Worm (Caenorhabditis elegans) whole organism, L4 larva: ENCODE results near the gene fli-1.

Experiments
- F26F4.8 ChIP-seq: fragments of 200-800 bp; sonication (Bioruptor generic); conservative IDR thresholded peaks from 2 replicates; pipeline ENCODE4 v1.3.6; 2022; ENCODE audit warnings: missing genetic modification characterization, missing compliant biosample characterization
- F44E2.7 ChIP-seq: fragments of 200-800 bp; sonication (Bioruptor generic); IDR thresholded peaks from 2 replicates; pipeline ENCODE4 v2.1.2; 2022; ENCODE audit warnings: missing genetic modification characterization, missing compliant biosample characterization
- F49E8.2 ChIP-seq: sonication (generic microtip); optimal IDR thresholded peaks from 2 replicates; lab custom pipeline; 2016; ENCODE audit warnings: missing compliant biosample characterization, mild to moderate bottlenecking, missing genetic modification characterization, borderline replicate concordance
- T20F7.1 ChIP-seq: fragments of 200-800 bp; sonication (Bioruptor generic); optimal IDR thresholded peaks from 2 replicates; lab custom pipeline; 2018; ENCODE audit warnings: mild to moderate bottlenecking, missing genetic modification characterization, missing compliant biosample characterization
- Y5F2A.4 ChIP-seq: fragments of 200-800 bp; sonication (Bioruptor generic); optimal IDR thresholded peaks from 2 replicates; lab custom pipeline; 2018; ENCODE audit warnings: mild to moderate bottlenecking, missing genetic modification characterization, missing compliant biosample characterization
- ceh-20 ChIP-seq: fragments of 200-800 bp; sonication (Bioruptor generic); IDR thresholded peaks from 2 replicates; pipeline ENCODE4 v1.3.6; 2022; ENCODE audit warnings: missing genetic modification reagents, missing genetic modification characterization, missing compliant biosample characterization
- ceh-28 ChIP-seq: fragments of 150-350 bp; optimal IDR thresholded peaks from 2 replicates; lab custom pipeline; 2014; ENCODE audit warnings: missing biosample characterization, missing genetic modification reagents, missing genetic modification characterization
- ceh-44 ChIP-seq: fragments of 200-800 bp; sonication (Bioruptor generic); IDR thresholded peaks from 2 replicates; pipeline ENCODE4 v1.3.6; 2022; ENCODE audit warnings: missing genetic modification reagents, missing genetic modification characterization, missing compliant biosample characterization
- ces-1 ChIP-seq: fragments of 150-350 bp; sonication (generic microtip); optimal IDR thresholded peaks from 4 replicates; lab custom pipeline; 2014; ENCODE audit warnings: missing biosample characterization, missing genetic modification reagents, missing genetic modification characterization
- ctbp-1 ChIP-seq: fragments of 200-800 bp; sonication (Bioruptor generic); IDR thresholded peaks from 2 replicates; pipeline ENCODE4 v1.3.6; 2022; ENCODE audit warnings: missing genetic modification reagents, missing genetic modification characterization, missing compliant biosample characterization
- daf-12 ChIP-seq: fragments of 150-350 bp; optimal IDR thresholded peaks from 2 replicates; lab custom pipeline; 2014; ENCODE audit warnings: missing biosample characterization, missing genetic modification reagents, missing genetic modification characterization
- daf-16 ChIP-seq, 3 experiments: sonication (generic microtip); optimal IDR thresholded peaks; 2 replicates each; lab custom pipeline; 2016 to 2017; ENCODE audit warnings: missing genetic modification characterization in 3 of 3, missing genetic modification reagents in 3 of 3, mild to moderate bottlenecking in 2 of 3, missing compliant biosample characterization in 2 of 3, missing biosample characterization in 1 of 3, moderate library complexity in 1 of 3
- daf-19 ChIP-seq: fragments of 200-800 bp; sonication (Bioruptor generic); conservative IDR thresholded peaks from 2 replicates; pipeline ENCODE4 v1.3.6; 2022; ENCODE audit warnings: missing genetic modification characterization, missing compliant biosample characterization
- dmd-6 ChIP-seq: fragments of 200-800 bp; sonication (Bioruptor generic); IDR thresholded peaks from 2 replicates; pipeline ENCODE4 v1.3.6; 2022; ENCODE audit warnings: missing genetic modification reagents, missing genetic modification characterization, missing compliant biosample characterization
- duxl-1 ChIP-seq: sonication (generic microtip); optimal IDR thresholded peaks from 2 replicates; lab custom pipeline; 2016; ENCODE audit warnings: mild to moderate bottlenecking, missing genetic modification characterization, moderate library complexity, missing compliant biosample characterization; ENCODE audit not compliant: poor library complexity
- fkh-10 ChIP-seq: fragments of 150-350 bp; optimal IDR thresholded peaks from 2 replicates; lab custom pipeline; 2014; ENCODE audit warnings: missing biosample characterization, missing genetic modification reagents, missing genetic modification characterization
- fos-1 ChIP-seq: fragments of 150-350 bp; optimal IDR thresholded peaks from 2 replicates; lab custom pipeline; 2014; ENCODE audit warnings: missing biosample characterization, missing genetic modification characterization
- gei-8 ChIP-seq: fragments of 200-800 bp; sonication (Bioruptor generic); optimal IDR thresholded peaks from 2 replicates; lab custom pipeline; 2018; ENCODE audit warnings: mild to moderate bottlenecking, missing genetic modification characterization, missing compliant biosample characterization
- hlh-30 ChIP-seq: sonication (generic microtip); optimal IDR thresholded peaks from 2 replicates; lab custom pipeline; 2017; ENCODE audit warnings: antibody characterized with exemption, mild to moderate bottlenecking, missing genetic modification characterization, missing compliant biosample characterization; ENCODE audit not compliant: insufficient read depth
- hmg-1.1 ChIP-seq: fragments of 200-800 bp; sonication (Bioruptor generic); IDR thresholded peaks from 2 replicates; pipeline ENCODE4 v1.3.6; 2022; ENCODE audit warnings: missing genetic modification reagents, missing genetic modification characterization, missing compliant biosample characterization
- lin-13 ChIP-seq: fragments of 150-350 bp; optimal IDR thresholded peaks from 2 replicates; lab custom pipeline; 2014; ENCODE audit warnings: missing biosample characterization, missing genetic modification reagents, missing genetic modification characterization
- lin-38 ChIP-seq: fragments of 200-800 bp; sonication (Bioruptor generic); IDR thresholded peaks from 2 replicates; pipeline ENCODE4 v1.3.6; 2022; ENCODE audit warnings: missing genetic modification reagents, missing genetic modification characterization, missing compliant biosample characterization
- lin-39 ChIP-seq: fragments of 150-350 bp; optimal IDR thresholded peaks from 2 replicates; lab custom pipeline; 2014; ENCODE audit warnings: missing biosample characterization, missing genetic modification reagents, missing genetic modification characterization
- madf-5 ChIP-seq, 2 experiments: fragments of 200-800 bp; sonication (Bioruptor generic); IDR thresholded peaks; 2 replicates each; pipeline ENCODE4 v1.3.6; 2022; ENCODE audit warnings: missing compliant biosample characterization in 2 of 2, missing genetic modification characterization in 2 of 2
- mep-1 ChIP-seq: fragments of 150-350 bp; sonication (generic microtip); optimal IDR thresholded peaks from 3 replicates; lab custom pipeline; 2014; ENCODE audit warnings: missing biosample characterization, missing genetic modification characterization
- mes-2 ChIP-seq: sonication (generic microtip); optimal IDR thresholded peaks from 2 replicates; lab custom pipeline; 2016; ENCODE audit warnings: missing genotype, mild to moderate bottlenecking, missing genetic modification characterization, missing compliant biosample characterization; ENCODE audit not compliant: poor library complexity, severe bottlenecking
- mxl-2 ChIP-seq: fragments of 200-800 bp; sonication (Bioruptor generic); conservative IDR thresholded peaks from 2 replicates; pipeline ENCODE4 v1.3.6; 2022; ENCODE audit warnings: missing genetic modification reagents, missing genetic modification characterization, missing compliant biosample characterization
- nhr-25 ChIP-seq: sonication (generic microtip); optimal IDR thresholded peaks from 2 replicates; lab custom pipeline; 2017; ENCODE audit warnings: missing genetic modification characterization, mild to moderate bottlenecking, missing compliant biosample characterization, antibody characterized with exemption, moderate library complexity, borderline replicate concordance; ENCODE audit not compliant: insufficient read depth
- nhr-48 ChIP-seq: sonication (generic microtip); optimal IDR thresholded peaks from 2 replicates; lab custom pipeline; 2016; ENCODE audit warnings: mild to moderate bottlenecking, missing genetic modification characterization, missing compliant biosample characterization
- pqm-1 ChIP-seq: sonication (generic microtip); optimal IDR thresholded peaks from 2 replicates; lab custom pipeline; 2017; ENCODE audit warnings: missing biosample characterization, missing genetic modification characterization
- rbr-2 ChIP-seq: sonication (generic microtip); optimal IDR thresholded peaks from 2 replicates; lab custom pipeline; 2016; ENCODE audit warnings: missing genotype, missing genetic modification characterization, missing compliant biosample characterization
- saeg-2 ChIP-seq: fragments of 200-800 bp; sonication (Bioruptor generic); IDR thresholded peaks from 2 replicates; pipeline ENCODE4 v1.3.6; 2022; ENCODE audit warnings: missing genetic modification reagents, missing genetic modification characterization, missing compliant biosample characterization
- sdz-12 ChIP-seq: fragments of 200-800 bp; sonication (Bioruptor generic); optimal IDR thresholded peaks from 2 replicates; lab custom pipeline; 2018; ENCODE audit warnings: mild to moderate bottlenecking, missing genetic modification characterization, missing compliant biosample characterization
- set-16 ChIP-seq: fragments of 200-800 bp; sonication (Bioruptor generic); IDR thresholded peaks from 2 replicates; pipeline ENCODE4 v1.3.6; 2022; ENCODE audit warnings: missing genetic modification reagents, missing genetic modification characterization, missing compliant biosample characterization
- snpc-1.2 ChIP-seq: fragments of 200-800 bp; sonication (Bioruptor generic); IDR thresholded peaks from 2 replicates; pipeline ENCODE4 v1.3.6; 2022; ENCODE audit warnings: missing genetic modification reagents, missing genetic modification characterization, missing compliant biosample characterization
- snpc-4 ChIP-seq: fragments of 150-350 bp; optimal IDR thresholded peaks from 2 replicates; lab custom pipeline; 2014; ENCODE audit warnings: missing biosample characterization, missing genetic modification characterization
- tag-97 ChIP-seq: fragments of 200-800 bp; sonication (Bioruptor generic); IDR thresholded peaks from 2 replicates; pipeline ENCODE4 v1.3.6; 2022; ENCODE audit warnings: missing genetic modification characterization, missing compliant biosample characterization
- unc-62 ChIP-seq, 3 experiments: fragments of 150-350 bp in 1 of 3; sonication (generic microtip); optimal IDR thresholded peaks in 2 of 3; peaks in 1 of 3; 1 replicate in 1 of 3; 2 replicates in 2 of 3; lab custom pipeline; 2014 to 2017; ENCODE audit warnings: missing biosample characterization in 3 of 3, missing genetic modification characterization in 3 of 3, missing genetic modification reagents in 3 of 3, missing genotype in 1 of 3
- zfp-2 ChIP-seq: sonication (generic microtip); optimal IDR thresholded peaks from 2 replicates; lab custom pipeline; 2016; ENCODE audit warnings: mild to moderate bottlenecking, missing genetic modification characterization, missing compliant biosample characterization
- zfp-3 ChIP-seq: fragments of 200-800 bp; sonication (Bioruptor generic); conservative IDR thresholded peaks from 2 replicates; pipeline ENCODE4 v1.3.6; 2022; ENCODE audit warnings: missing genetic modification reagents, missing genetic modification characterization, missing compliant biosample characterization
- zip-11 ChIP-seq: fragments of 200-800 bp; sonication (Bioruptor generic); IDR thresholded peaks from 2 replicates; pipeline ENCODE4 v1.3.6; 2022; ENCODE audit warnings: missing genetic modification characterization, missing compliant biosample characterization
- ztf-11 ChIP-seq: fragments of 150-350 bp; optimal IDR thresholded peaks from 2 replicates; lab custom pipeline; 2014; ENCODE audit warnings: missing biosample characterization, missing genetic modification characterization
- ztf-7 ChIP-seq: fragments of 150-350 bp; optimal IDR thresholded peaks from 2 replicates; lab custom pipeline; 2014; ENCODE audit warnings: missing biosample characterization, missing genetic modification characterization

Gene fli-1

DNA sequence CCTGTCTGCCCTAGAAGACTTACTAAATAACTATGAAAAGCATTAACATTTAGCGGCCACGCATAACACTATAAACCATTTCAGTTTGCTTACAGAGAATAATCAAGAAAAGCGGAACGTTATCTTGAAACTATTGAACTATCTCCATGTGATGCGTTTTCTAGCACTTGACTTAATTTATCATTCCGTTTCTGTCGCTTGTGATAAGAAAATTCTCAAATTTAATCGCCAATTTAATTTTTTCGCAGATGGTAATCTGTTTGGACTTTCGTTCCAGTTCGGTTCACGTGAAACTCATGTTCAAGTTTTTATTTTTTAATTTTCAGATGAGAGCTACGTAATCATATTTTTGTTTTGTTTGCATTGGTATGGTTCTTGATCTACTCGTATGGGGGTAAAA lies 26.6 kb downstream of the fli-1 start (continued):
- no peak for TF ChIP-seq mes-2
- TF ChIP-seq rbr-2 (tag; lab: Kevin White, UChicago) = no peak
- no peak for TF ChIP-seq hmg-1.1 (GFP tag; lab: Robert Waterston, UW)
- no peak for TF ChIP-seq lin-13
- TF ChIP-seq mxl-2 (GFP tag; lab: Robert Waterston, UW) = peak; percentile 87
- TF ChIP-seq ztf-11 (tag; lab: Kevin White, UChicago) = no peak
- no peak for TF ChIP-seq F44E2.7 (GFP tag; lab: Robert Waterston, UW)
- TF ChIP-seq lin-38 (GFP tag; lab: Robert Waterston, UW) = no peak
- no peak for TF ChIP-seq ces-1 (GFP tag; lab: Kevin White, UChicago)
- no peak for TF ChIP-seq duxl-1 (tag; lab: Kevin White, UChicago)
- TF ChIP-seq Y5F2A.4 = no peak
- TF ChIP-seq snpc-4 (tag; lab: Kevin White, UChicago) = no peak
- no peak for TF ChIP-seq gei-8 (GFP tag; lab: Kevin White, UChicago)
- TF ChIP-seq saeg-2 (GFP tag; lab: Robert Waterston, UW) = no peak
- TF ChIP-seq, all 104 proteins: peak for 20

DNA sequence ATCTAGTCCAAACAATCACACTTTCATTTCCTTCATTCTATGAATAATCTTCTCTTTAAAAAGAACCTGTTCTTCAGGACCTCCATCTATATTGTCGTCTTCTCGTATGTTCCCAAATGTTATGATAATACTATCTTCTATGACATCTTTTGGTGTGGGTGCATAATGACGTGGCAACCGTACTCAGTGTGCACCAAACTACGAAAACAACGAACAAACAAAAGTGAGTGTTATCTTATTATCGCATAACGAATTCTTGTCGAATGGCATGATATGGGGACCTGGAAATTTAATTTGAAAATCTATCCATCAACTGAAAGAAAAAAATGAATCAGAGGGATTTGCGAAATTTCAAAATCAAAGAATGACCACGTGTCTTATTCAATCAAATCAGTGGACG lies 27.5 kb downstream of the fli-1 start:
- TF ChIP-seq hlh-30 (no peak), daf-16 (GFP tag; optimal IDR thresholded peaks at IDR 0.05; lab: Kevin White, UChicago) (no peak), daf-16 (tag; optimal IDR thresholded peaks at IDR 0.05; lab: Kevin White, UChicago) (peak; percentile 37)

DNA sequence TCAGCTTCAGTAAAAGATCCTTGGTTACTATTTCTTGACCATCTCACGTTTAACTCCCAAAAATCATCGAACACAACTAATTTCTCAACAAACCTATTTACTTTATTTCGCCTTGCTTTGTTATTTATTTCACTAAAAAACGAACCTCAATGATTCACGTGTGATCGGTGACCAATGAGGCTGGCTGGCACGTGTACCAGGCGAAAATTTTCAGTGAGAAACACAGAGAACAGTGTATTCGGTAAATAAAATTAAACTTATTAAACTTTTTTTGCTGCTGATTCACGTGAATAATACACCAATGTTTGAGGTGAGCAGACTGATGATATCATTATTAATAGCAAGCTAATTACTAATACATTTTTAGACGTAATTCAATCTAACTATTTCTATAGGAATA lies 28.1 kb downstream of the fli-1 start:
- TF ChIP-seq F26F4.8 (no peak), F49E8.2 (tag; lab: Kevin White, UChicago) (no peak), ceh-44 (GFP tag; lab: Robert Waterston, UW) (no peak), dmd-6 (GFP tag; lab: Robert Waterston, UW) (peak; percentile 30; the same call in 1 of the 2 replicates), T20F7.1 (GFP tag; lab: Kevin White, UChicago) (peak; percentile 6), hlh-30 (peak; percentile 59), nhr-48 (tag; lab: Kevin White, UChicago) (peak; percentile 22), lin-39 (tag; lab: Kevin White, UChicago) (no peak), ceh-28 (tag; lab: Kevin White, UChicago) (no peak), mxl-2 (GFP tag; lab: Robert Waterston, UW) (0 out of 2 replicates have a peak, but pooled peaks have one; percentile 41), daf-19 (GFP tag; lab: Robert Waterston, UW) (no peak)

DNA sequence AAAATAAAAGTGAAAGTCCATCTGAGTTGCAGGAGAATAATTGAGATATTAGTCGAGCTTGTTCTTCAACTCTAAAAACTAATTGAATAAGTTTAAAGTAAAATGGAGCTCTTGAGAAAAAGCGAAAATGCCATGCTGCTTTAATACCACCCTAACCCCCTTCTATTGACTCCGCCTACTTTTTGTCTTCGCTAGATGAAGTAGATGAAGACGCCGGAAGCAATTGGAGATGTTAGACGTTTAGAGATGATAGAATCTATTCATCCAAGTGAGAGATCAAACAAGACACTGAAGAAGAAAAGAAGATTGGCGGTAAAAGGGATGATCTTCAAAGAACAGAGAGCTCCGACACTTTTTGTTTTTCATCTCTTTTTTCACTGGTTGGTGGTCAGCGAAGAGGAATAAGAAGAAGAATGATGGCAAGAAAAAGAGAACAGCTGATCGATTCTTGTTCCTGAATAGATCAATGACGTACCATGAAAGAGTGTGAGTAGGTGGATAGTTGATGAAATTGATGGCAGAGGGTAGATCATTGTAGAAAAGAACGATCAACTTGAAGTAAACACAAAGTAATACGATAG lies 29.0 kb downstream of the fli-1 start:
- TF ChIP-seq Y5F2A.4 (no peak), sdz-12 (GFP tag; lab: Kevin White, UChicago) (no peak), snpc-1.2 (GFP tag; lab: Robert Waterston, UW) (no peak), lin-39 (tag; lab: Kevin White, UChicago) (no peak), ceh-44 (GFP tag; lab: Robert Waterston, UW) (no peak), ztf-7 (tag; lab: Kevin White, UChicago) (no peak), fos-1 (tag; lab: Kevin White, UChicago) (no peak), daf-12 (no peak), ceh-20 (GFP tag; lab: Robert Waterston, UW) (0 out of 2 replicates have a peak, but pooled peaks have one; percentile 11), set-16 (no peak), hlh-30 (no peak), lin-13 (no peak), pqm-1 (no peak), unc-62 (GFP tag; optimal IDR thresholded peaks at IDR 0.05 in 1 of 2; lab: Kevin White, UChicago) (peak in 1 of 2 experiments; percentile 37), unc-62 (tag; optimal IDR thresholded peaks at IDR 0.05; lab: Kevin White, UChicago) (no peak), zip-11 (GFP tag; lab: Robert Waterston, UW) (no peak), tag-97 (no peak), zfp-3 (GFP tag; lab: Robert Waterston, UW) (no peak), fkh-10 (GFP tag; lab: Kevin White, UChicago) (no peak), nhr-25 (tag; lab: Kevin White, UChicago) (no peak), dmd-6 (GFP tag; lab: Robert Waterston, UW) (peak; percentile 6; the same call in 1 of the 2 replicates), mep-1 (tag; lab: Kevin White, UChicago) (no peak), madf-5 (GFP tag; IDR thresholded peaks at IDR 0.05; lab: Robert Waterston, UW) (no peak), zfp-2 (tag; lab: Kevin White, UChicago) (no peak), ctbp-1 (GFP tag; lab: Robert Waterston, UW) (no peak)
